Worm (Caenorhabditis elegans): Measurements from ENCODE around the gene adal-1.
A peak's percentile ranks its signal among the peaks of the same experiment; 100 is the strongest.

adal-1 gene

DNA sequence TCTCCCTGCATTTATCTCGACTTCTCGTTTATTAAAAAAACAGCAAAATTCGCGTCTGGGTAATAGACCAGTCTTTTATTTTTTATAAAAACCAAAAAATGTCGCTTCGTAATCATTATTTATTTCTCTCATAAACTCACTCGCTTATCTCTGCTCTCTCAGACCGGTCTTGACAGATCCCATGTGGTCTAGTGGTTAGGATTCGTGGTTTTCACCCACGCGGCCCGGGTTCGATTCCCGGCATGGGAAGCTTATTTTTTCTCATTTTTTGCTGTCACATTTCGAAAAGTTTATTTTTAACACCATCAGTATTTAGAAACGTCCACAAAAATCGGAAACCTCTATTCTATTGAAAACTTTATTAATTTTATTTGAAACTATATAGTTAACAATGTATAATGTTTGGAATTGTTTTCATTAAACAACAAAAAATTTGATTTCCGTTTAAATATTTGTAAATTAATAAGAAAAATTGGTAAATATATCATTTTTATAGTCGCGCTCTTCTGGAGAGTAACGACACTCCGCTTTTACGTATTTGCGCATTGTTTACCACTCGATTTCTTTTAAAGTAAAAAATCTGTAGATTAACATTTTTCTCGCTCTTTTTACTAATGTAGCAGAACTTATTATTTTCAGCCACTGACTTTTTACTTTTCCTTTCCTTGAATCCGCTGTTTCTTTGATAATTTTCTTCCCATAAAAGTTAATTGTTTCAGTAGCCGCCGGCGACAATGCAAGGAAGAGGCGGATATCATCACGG, 4.8 kb upstream of the adal-1 start, which contains the start of gene hrpl-1 (continued):
- TF ChIP-seq snpc-4 (GFP tag; optimal IDR thresholded peaks at IDR 0.05) (no peak), snpc-4 (tag; optimal IDR thresholded peaks at IDR 0.05) (peak in 1 of 4 experiments; percentile 11), dpl-1 (GFP tag; optimal IDR thresholded peaks at IDR 0.05) (no peak), tbp1 (GFP tag; optimal IDR thresholded peaks at IDR 0.05) (peak; percentile 90), F37B4.10 (GFP tag; IDR thresholded peaks at IDR 0.05) (no peak), attf-5 (GFP tag; optimal IDR thresholded peaks at IDR 0.05) (no peak), ceh-40 (GFP tag; IDR thresholded peaks at IDR 0.05) (no peak), cebp-2 (GFP tag; IDR thresholded peaks at IDR 0.05) (no peak), mes-4 (tag; optimal IDR thresholded peaks at IDR 0.05) (peak; percentile 58), F10E7.11 (tag; optimal IDR thresholded peaks at IDR 0.05) (no peak), ZK185.1 (tag; optimal IDR thresholded peaks at IDR 0.05; ENCODE audit: poor library complexity, severe bottlenecking) (no peak), lsl-1 (GFP tag; optimal IDR thresholded peaks at IDR 0.05) (no peak), bed-2 (GFP tag; IDR thresholded peaks at IDR 0.05) (no peak), C17E4.6 (GFP tag; IDR thresholded peaks at IDR 0.05) (no peak), nhr-179 (tag; optimal IDR thresholded peaks at IDR 0.05) (no peak), hlh-12 (tag; optimal IDR thresholded peaks at IDR 0.05) (no peak), zim-3 (tag; optimal IDR thresholded peaks at IDR 0.05) (no peak), hrde-1 (tag; optimal IDR thresholded peaks at IDR 0.05; ENCODE audit: borderline replicate concordance) (peak; percentile 31)

DNA sequence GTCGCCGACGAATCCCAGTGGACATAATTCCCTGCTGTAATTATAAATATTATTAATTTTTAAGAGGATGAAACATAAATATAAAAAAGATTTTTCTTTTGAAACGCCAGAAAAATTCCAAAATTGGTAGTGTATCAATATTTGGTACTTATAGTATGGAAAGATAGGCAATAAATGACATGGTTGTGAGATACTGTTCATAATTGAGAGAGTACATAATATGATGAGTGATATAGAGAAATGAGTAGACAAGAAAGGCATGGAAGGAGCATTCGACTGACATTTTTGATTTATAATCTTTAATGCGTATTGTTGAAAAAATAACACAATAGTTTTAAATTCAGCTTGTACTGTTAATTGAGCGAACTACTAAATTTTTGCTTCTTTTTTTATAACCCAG, 4.1 kb upstream of the adal-1 start, which contains the start of gene C44B7.11:
TSS of gene C44B7.11 (minus strand) at position 34 of the 400 bp plus-strand sequence.
- TF ChIP-seq nhr-80 (tag; optimal IDR thresholded peaks at IDR 0.05) (peak; percentile 30), bed-1 (GFP tag; IDR thresholded peaks at IDR 0.05) (no peak)

DNA sequence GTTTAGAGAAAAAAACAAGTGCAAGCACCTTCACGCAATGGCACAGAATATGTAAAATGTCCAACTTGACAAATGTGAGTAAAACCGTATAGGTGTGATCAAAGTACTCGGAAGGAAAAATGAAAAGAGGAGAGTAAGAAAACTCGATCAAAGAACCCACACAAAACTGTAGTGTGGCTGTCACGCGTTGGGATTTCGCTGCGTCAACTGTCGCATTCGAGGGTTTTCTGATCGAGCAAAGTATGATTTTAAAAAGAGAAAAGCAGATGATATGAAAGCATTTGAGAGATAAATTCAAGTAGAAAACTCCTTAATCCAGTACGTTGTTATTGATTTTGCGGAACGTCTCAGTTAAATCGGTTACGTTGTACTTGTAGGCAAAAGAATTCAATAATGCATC, 1.6 kb downstream of the adal-1 start:
- peak; percentile 5 for TF ChIP-seq lin-40 (tag; optimal IDR thresholded peaks at IDR 0.05)
- no peak for TF ChIP-seq cebp-1 (GFP tag; IDR thresholded peaks at IDR 0.05)
- peak; percentile 35 for TF ChIP-seq cebp-1 (tag; optimal IDR thresholded peaks at IDR 0.05)
- 0 out of 2 replicates have a peak, but pooled peaks have one; percentile 50 for TF ChIP-seq lir-1 (GFP tag; conservative IDR thresholded peaks at IDR 0.05)
- TF ChIP-seq rec-8 (tag; optimal IDR thresholded peaks at IDR 0.05), result no peak
- TF ChIP-seq nfyb-1 (GFP tag; IDR thresholded peaks at IDR 0.05), result peak; percentile 46; the same call in 1 of the 2 replicates
- TF ChIP-seq hsf-1 (GFP tag; IDR thresholded peaks at IDR 0.05), result 0 out of 2 replicates have a peak, but pooled peaks have one; percentile 16
- no peak for TF ChIP-seq fkh-3 (tag; optimal IDR thresholded peaks at IDR 0.05)
- peak; percentile 21 for TF ChIP-seq attf-5 (GFP tag; optimal IDR thresholded peaks at IDR 0.05)
- peak; percentile 48; the same call in 1 of the 2 replicates for TF ChIP-seq let-526 (GFP tag; IDR thresholded peaks at IDR 0.05)
- TF ChIP-seq lin-54 (GFP tag; optimal IDR thresholded peaks at IDR 0.05), result peak; percentile 42
- peak; percentile 24 for TF ChIP-seq unc-62 (GFP tag; optimal IDR thresholded peaks at IDR 0.05)
- TF ChIP-seq somi-1 (GFP tag; optimal IDR thresholded peaks at IDR 0.05), result peak; percentile 30
- TF ChIP-seq lsl-1 (GFP tag; optimal IDR thresholded peaks at IDR 0.05), result no peak
- TF ChIP-seq tbp1 (GFP tag; optimal IDR thresholded peaks at IDR 0.05), result peak; percentile 36
- no peak for TF ChIP-seq lsy-27 (tag; optimal IDR thresholded peaks at IDR 0.05; ENCODE audit: borderline replicate concordance, insufficient read depth)
- TF ChIP-seq nhr-80 (tag; optimal IDR thresholded peaks at IDR 0.05), result peak; percentile 33

DNA sequence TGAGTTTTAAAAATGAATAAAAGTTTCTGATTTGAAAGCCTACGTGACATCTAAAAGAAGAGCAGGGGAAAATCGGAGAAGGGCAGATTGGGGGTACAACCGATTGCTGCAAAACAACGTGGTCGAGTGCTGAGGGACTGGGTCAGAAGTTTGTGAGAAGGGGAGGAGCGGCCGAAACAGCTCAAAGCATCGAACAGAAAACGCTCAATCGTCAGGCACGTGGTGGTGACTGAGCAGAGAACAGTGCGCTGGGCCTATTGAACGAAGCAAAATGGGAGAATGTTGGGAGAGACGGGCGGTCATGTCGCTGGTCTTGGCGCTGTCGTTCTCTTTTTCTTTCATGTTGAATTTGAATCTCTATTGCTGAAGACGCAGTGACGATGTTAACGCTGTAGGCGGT, 2.3 kb downstream of the adal-1 start:
- TF ChIP-seq let-526 (GFP tag; IDR thresholded peaks at IDR 0.05) (0 out of 2 replicates have a peak, but pooled peaks have one; percentile 42), F52B5.7 (tag; optimal IDR thresholded peaks at IDR 0.05) (no peak), mxl-1 (tag; optimal IDR thresholded peaks at IDR 0.05) (peak; percentile 1), chd-7 (tag; optimal IDR thresholded peaks at IDR 0.05) (peak; percentile 68), nhr-27 (tag; optimal IDR thresholded peaks at IDR 0.05) (no peak), F22D6.2 (tag; optimal IDR thresholded peaks at IDR 0.05) (peak; percentile 9), madf-10 (tag; optimal IDR thresholded peaks at IDR 0.05) (peak; percentile 39), nhr-90 (tag; optimal IDR thresholded peaks at IDR 0.05) (peak; percentile 63), akir-1 (GFP tag; optimal IDR thresholded peaks at IDR 0.05) (no peak), lir-1 (GFP tag; conservative IDR thresholded peaks at IDR 0.05) (no peak), B0019.2 (GFP tag; conservative IDR thresholded peaks at IDR 0.05) (no peak), C17E4.6 (GFP tag; IDR thresholded peaks at IDR 0.05) (no peak), aptf-2 (GFP tag; conservative IDR thresholded peaks at IDR 0.05) (no peak), sea-2 (GFP tag; IDR thresholded peaks at IDR 0.05) (no peak)
